Worm (Caenorhabditis elegans): ENCODE results near the gene T04C10.3.

The T04C10.3 gene

ce11 chrX:14853712-14854217 lies 41.6 kb downstream of the T04C10.3 start, which contains the start of the genes C27C12.1 and C27C12.4:
Gene C27C12.1, minus strand, starts transcription at chrX:14853762.
Gene C27C12.4, plus strand, starts transcription at chrX:14854086.
- TF ChIP-seq fos-1 (tag; optimal IDR thresholded peaks at IDR 0.05) (peak; percentile 74), aly-2 (tag; optimal IDR thresholded peaks at IDR 0.05) (no peak), ZK546.5 (tag; optimal IDR thresholded peaks at IDR 0.05) (no peak), snpc-4 (tag; optimal IDR thresholded peaks at IDR 0.05) (peak; percentile 70), sem-4 (tag; optimal IDR thresholded peaks at IDR 0.05) (peak; percentile 83), nhr-25 (tag; optimal IDR thresholded peaks at IDR 0.05) (no peak), zag-1 (tag; optimal IDR thresholded peaks at IDR 0.05) (peak; percentile 81), nhr-6 (tag; optimal IDR thresholded peaks at IDR 0.05) (peak; percentile 70), ceh-16 (tag; optimal IDR thresholded peaks at IDR 0.05) (peak; percentile 73), mdl-1 (tag; optimal IDR thresholded peaks at IDR 0.05) (peak; percentile 19 to 61), sma-3 (GFP tag; optimal IDR thresholded peaks at IDR 0.05) (peak; percentile 87), blmp-1 (tag; optimal IDR thresholded peaks at IDR 0.05; ENCODE audit: insufficient read depth) (peak; percentile 69), nhr-77 (tag; optimal IDR thresholded peaks at IDR 0.05) (peak; percentile 43), lin-13 (GFP tag; optimal IDR thresholded peaks at IDR 0.05) (peak; percentile 89), alr-1 (tag; optimal IDR thresholded peaks at IDR 0.05) (no peak), nhr-237 (tag; optimal IDR thresholded peaks at IDR 0.05) (no peak), mab-5 (tag; optimal IDR thresholded peaks at IDR 0.05) (peak; percentile 82), nhr-23 (tag; optimal IDR thresholded peaks at IDR 0.05) (no peak), nhr-12 (tag; optimal IDR thresholded peaks at IDR 0.05) (no peak), elt-1 (tag; optimal IDR thresholded peaks at IDR 0.05) (no peak), nhr-11 (tag; optimal IDR thresholded peaks at IDR 0.05) (no peak), mbf-1 (tag; optimal IDR thresholded peaks at IDR 0.05) (no peak), sma-9 (GFP tag; optimal IDR thresholded peaks at IDR 0.05) (peak; percentile 90), sma-9 (tag; optimal IDR thresholded peaks at IDR 0.05) (no peak), nhr-129 (tag; optimal IDR thresholded peaks at IDR 0.05) (peak; percentile 93), F13H6.1 (tag; optimal IDR thresholded peaks at IDR 0.05) (peak; percentile 92), lsy-2 (tag; optimal IDR thresholded peaks at IDR 0.05) (peak; percentile 64 to 89), nhr-10 (tag; optimal IDR thresholded peaks at IDR 0.05) (no peak), peb-1 (tag; optimal IDR thresholded peaks at IDR 0.05) (no peak), ceh-82 (tag; optimal IDR thresholded peaks at IDR 0.05) (peak; percentile 36), skn-1 (tag; optimal IDR thresholded peaks at IDR 0.05) (peak; percentile 91), lin-11 (tag; optimal IDR thresholded peaks at IDR 0.05) (peak; percentile 89), ztf-1 (GFP tag; conservative IDR thresholded peaks at IDR 0.05) (no peak), dmd-4 (tag; optimal IDR thresholded peaks at IDR 0.05) (no peak), ztf-11 (tag; optimal IDR thresholded peaks at IDR 0.05) (no peak), nhr-21 (tag; optimal IDR thresholded peaks at IDR 0.05) (peak; percentile 85), egl-27 (tag; optimal IDR thresholded peaks at IDR 0.05) (peak; percentile 79), unc-55 (GFP tag; optimal IDR thresholded peaks at IDR 0.05) (peak; percentile 96), ama-1 (optimal IDR thresholded peaks at IDR 0.05) (no peak), C34F6.9 (tag; optimal IDR thresholded peaks at IDR 0.05) (peak; percentile 91), crh-2 (tag; optimal IDR thresholded peaks at IDR 0.05) (peak; percentile 92), lin-39 (tag; optimal IDR thresholded peaks at IDR 0.05) (no peak), Y55F3AM.14 (GFP tag; optimal IDR thresholded peaks at IDR 0.05) (peak; percentile 44), elt-3 (tag; optimal IDR thresholded peaks at IDR 0.05) (no peak), unc-62 (GFP tag; optimal IDR thresholded peaks at IDR 0.05) (no peak), gmeb-1 (tag; optimal IDR thresholded peaks at IDR 0.05) (peak; percentile 83), R02D3.7 (tag; optimal IDR thresholded peaks at IDR 0.05) (peak; percentile 11), ztf-4 (tag; optimal IDR thresholded peaks at IDR 0.05) (peak; percentile 89), unc-39 (tag; optimal IDR thresholded peaks at IDR 0.05) (no peak)

Measured in whole organism, L2 larva.